Worm (Caenorhabditis elegans): Measurements from ENCODE around the gene K01B6.4.

DNA sequence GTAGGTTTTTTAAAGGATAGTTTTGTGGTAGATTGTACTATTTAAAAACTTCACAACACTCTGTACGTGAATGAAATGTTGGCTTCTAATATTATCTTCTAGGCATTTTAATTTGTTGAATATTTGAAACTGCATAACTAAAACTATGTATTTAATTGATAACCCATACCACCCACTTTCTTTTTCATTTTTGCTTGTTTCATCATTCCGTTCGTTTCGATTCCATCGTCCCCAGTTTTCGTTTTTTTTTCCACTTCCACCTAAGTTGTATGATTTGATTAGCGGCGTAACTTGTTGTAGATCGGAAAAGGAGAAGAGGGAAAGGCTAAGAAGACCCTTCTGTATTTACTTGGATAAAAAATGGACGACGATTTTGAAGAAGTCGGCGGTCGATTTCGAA, 2.7 kb upstream of the K01B6.4 start, which contains the start of gene K01B6.3:
- no peak for TF ChIP-seq mep-1 (tag; optimal IDR thresholded peaks at IDR 0.05)
- no peak for TF ChIP-seq blmp-1 (tag; optimal IDR thresholded peaks at IDR 0.05)
- TF ChIP-seq unc-62 (GFP tag; optimal IDR thresholded peaks at IDR 0.05), result no peak
- TF ChIP-seq lin-32 (GFP tag; optimal IDR thresholded peaks at IDR 0.05), result no peak
- TF ChIP-seq lsy-2 (tag; optimal IDR thresholded peaks at IDR 0.05), result no peak
- TF ChIP-seq mab-5 (tag; optimal IDR thresholded peaks at IDR 0.05), result no peak
- no peak for TF ChIP-seq nhr-76 (tag; optimal IDR thresholded peaks at IDR 0.05)
